Comparison of ENCODE assay signal across 1 fruit fly cellular context in genomic region chr3L:10857515-10858023, dm6.
TF ChIP-seq lines count a peak whose summit lies in the region.

No protein-coding gene starts in this region.

TF ChIP-seq in whole organism, embryonic, 481 proteins besides CTCF, POLR2A, EP300 and RAD21 (continued from another document and continues in another):
- no peak for TF ChIP-seq CG30020 (tag; optimal IDR thresholded peaks at IDR 0.05; lab: Kevin White, UChicago)
- peak; percentile 43 for TF ChIP-seq CG2120 (GFP tag; optimal IDR thresholded peaks at IDR 0.05; lab: Kevin White, UChicago)
- 0 out of 2 replicates have a peak, but pooled peaks have one; percentile 56 for TF ChIP-seq sens-2 (GFP tag; IDR thresholded peaks at IDR 0.05; lab: Robert Waterston, UW)
- no peak for TF ChIP-seq pum (GFP tag; optimal IDR thresholded peaks at IDR 0.05; lab: Kevin White, UChicago)
- TF ChIP-seq CG9797 (GFP tag; optimal IDR thresholded peaks at IDR 0.05; lab: Kevin White, UChicago): no peak
- TF ChIP-seq CG13296 (GFP tag; optimal IDR thresholded peaks at IDR 0.05; lab: Kevin White, UChicago): peak; percentile 43
- peak; percentile 64 for TF ChIP-seq ftz-f1 (GFP tag; optimal IDR thresholded peaks at IDR 0.05; lab: Kevin White, UChicago)
- peak; percentile 45 for TF ChIP-seq psq (GFP tag; optimal IDR thresholded peaks at IDR 0.05; lab: Kevin White, UChicago)
- peak; percentile 99 for TF ChIP-seq pros (GFP tag; optimal IDR thresholded peaks at IDR 0.05; lab: Kevin White, UChicago)
- no peak for TF ChIP-seq CkIIα-i1 (GFP tag; IDR thresholded peaks at IDR 0.05; lab: Robert Waterston, UW)
- no peak for TF ChIP-seq usp (GFP tag; optimal IDR thresholded peaks at IDR 0.05; lab: Kevin White, UChicago)
- peak; percentile 57; the same call in 1 of the 2 replicates for TF ChIP-seq Awh (GFP tag; IDR thresholded peaks at IDR 0.05; lab: Robert Waterston, UW)
- TF ChIP-seq Gug (GFP tag; IDR thresholded peaks at IDR 0.05; lab: Robert Waterston, UW): peak; percentile 61; the same call in 2 of the 4 replicates
- no peak for TF ChIP-seq Neu2 (GFP tag; optimal IDR thresholded peaks at IDR 0.05; lab: Kevin White, UChicago; ENCODE audit: borderline replicate concordance)
- no peak for TF ChIP-seq CG4730 (GFP tag; IDR thresholded peaks at IDR 0.05; lab: Robert Waterston, UW)
- peak; percentile 46 for TF ChIP-seq dmrt99B (tag; optimal IDR thresholded peaks at IDR 0.05; lab: Kevin White, UChicago)
- no peak for TF ChIP-seq hbn (GFP tag; IDR thresholded peaks at IDR 0.05; lab: Robert Waterston, UW; ENCODE audit: partially characterized antibody)
- 0 out of 2 replicates have a peak, but pooled peaks have one; percentile 38 for TF ChIP-seq stc (GFP tag; IDR thresholded peaks at IDR 0.05; lab: Robert Waterston, UW)
- peak; percentile 70 for TF ChIP-seq CG17328 (GFP tag; IDR thresholded peaks at IDR 0.05; lab: Robert Waterston, UW)
- TF ChIP-seq en (GFP tag; optimal IDR thresholded peaks at IDR 0.05; lab: Kevin White, UChicago): no peak
- peak; percentile 2 for TF ChIP-seq mam (GFP tag; optimal IDR thresholded peaks at IDR 0.05; lab: Kevin White, UChicago)
- TF ChIP-seq CG14965 (GFP tag; optimal IDR thresholded peaks at IDR 0.05; lab: Kevin White, UChicago; ENCODE audit: borderline replicate concordance): no peak
- TF ChIP-seq CG7928 (GFP tag; optimal IDR thresholded peaks at IDR 0.05; lab: Kevin White, UChicago): no peak
- no peak for TF ChIP-seq slou (GFP tag; optimal IDR thresholded peaks at IDR 0.05; lab: Kevin White, UChicago)
- peak; percentile 32 for TF ChIP-seq odd (GFP tag; optimal IDR thresholded peaks at IDR 0.05; lab: Kevin White, UChicago)
- no peak for TF ChIP-seq CG3065 (GFP tag; optimal IDR thresholded peaks at IDR 0.05; lab: Kevin White, UChicago)
- no peak for TF ChIP-seq Doc3 (GFP tag; IDR thresholded peaks at IDR 0.05; lab: Robert Waterston, UW; ENCODE audit: partially characterized antibody)
- TF ChIP-seq slbo (GFP tag; IDR thresholded peaks at IDR 0.05; lab: Robert Waterston, UW): peak; percentile 53; the same call in 1 of the 2 replicates
- TF ChIP-seq CG18599 (GFP tag; optimal IDR thresholded peaks at IDR 0.05; lab: Kevin White, UChicago): peak; percentile 30
- TF ChIP-seq pzg (GFP tag; optimal IDR thresholded peaks at IDR 0.05; lab: Kevin White, UChicago): no peak
- TF ChIP-seq CG1603 (tag; optimal IDR thresholded peaks at IDR 0.05; lab: Kevin White, UChicago): peak; percentile 29
- peak; percentile 63 for TF ChIP-seq nom (GFP tag; optimal IDR thresholded peaks at IDR 0.05; lab: Kevin White, UChicago)
- no peak for TF ChIP-seq vnd (GFP tag; IDR thresholded peaks at IDR 0.05; lab: Robert Waterston, UW; ENCODE audit: partially characterized antibody)
- no peak for TF ChIP-seq CG12155 (GFP tag; optimal IDR thresholded peaks at IDR 0.05; lab: Kevin White, UChicago)
- peak; percentile 82 for TF ChIP-seq otp (GFP tag; IDR thresholded peaks at IDR 0.05; lab: Robert Waterston, UW)
- peak; percentile 31 for TF ChIP-seq gsb-n (tag; optimal IDR thresholded peaks at IDR 0.05; lab: Kevin White, UChicago)
- peak; percentile 32 for TF ChIP-seq zen (tag; optimal IDR thresholded peaks at IDR 0.05; lab: Kevin White, UChicago)
- no peak for TF ChIP-seq CG8478 (optimal IDR thresholded peaks at IDR 0.05; lab: Kevin White, UChicago)
- no peak for TF ChIP-seq CG18764 (GFP tag; optimal IDR thresholded peaks at IDR 0.05; lab: Kevin White, UChicago)
- TF ChIP-seq pb (GFP tag; optimal IDR thresholded peaks at IDR 0.05; lab: Kevin White, UChicago): peak; percentile 67
- no peak for TF ChIP-seq klu (GFP tag; IDR thresholded peaks at IDR 0.05; lab: Robert Waterston, UW)
- TF ChIP-seq CG1529 (GFP tag; optimal IDR thresholded peaks at IDR 0.05; lab: Kevin White, UChicago): no peak
- TF ChIP-seq fd64A (GFP tag; optimal IDR thresholded peaks at IDR 0.05; lab: Kevin White, UChicago): peak; percentile 44
- no peak for TF ChIP-seq eyg (GFP tag; optimal IDR thresholded peaks at IDR 0.05; lab: Kevin White, UChicago)
- no peak for TF ChIP-seq CG4617 (GFP tag; optimal IDR thresholded peaks at IDR 0.05; lab: Kevin White, UChicago; ENCODE audit: borderline replicate concordance)
- no peak for TF ChIP-seq ac (GFP tag; optimal IDR thresholded peaks at IDR 0.05; lab: Kevin White, UChicago)
- peak; percentile 77 for TF ChIP-seq zfh1 (GFP tag; IDR thresholded peaks at IDR 0.05; lab: Robert Waterston, UW)
- peak; percentile 14; the same call in 1 of the 3 replicates for TF ChIP-seq tgo (GFP tag; IDR thresholded peaks at IDR 0.05; lab: Robert Waterston, UW)
- peak; percentile 43; the same call in 1 of the 2 replicates for TF ChIP-seq CG1024 (GFP tag; IDR thresholded peaks at IDR 0.05; lab: Robert Waterston, UW)
- TF ChIP-seq CG6175 (GFP tag; IDR thresholded peaks at IDR 0.05; lab: Robert Waterston, UW): peak; percentile 57; the same call in 2 of the 3 replicates
- TF ChIP-seq Lim3 (GFP tag; IDR thresholded peaks at IDR 0.05; lab: Robert Waterston, UW): no peak
- peak; percentile 18 for TF ChIP-seq CG2116 (GFP tag; optimal IDR thresholded peaks at IDR 0.05; lab: Kevin White, UChicago)
- TF ChIP-seq sr (GFP tag; IDR thresholded peaks at IDR 0.05; lab: Robert Waterston, UW): peak; percentile 70
- peak; percentile 56 for TF ChIP-seq CG17385 (GFP tag; optimal IDR thresholded peaks at IDR 0.05; lab: Kevin White, UChicago)
- TF ChIP-seq fu2 (GFP tag; optimal IDR thresholded peaks at IDR 0.05; lab: Kevin White, UChicago): no peak
- TF ChIP-seq Aef1 (GFP tag; IDR thresholded peaks at IDR 0.05; lab: Robert Waterston, UW): no peak
- no peak for TF ChIP-seq Oli (tag; optimal IDR thresholded peaks at IDR 0.05; lab: Kevin White, UChicago)
- TF ChIP-seq sisA (GFP tag; IDR thresholded peaks at IDR 0.05; lab: Robert Waterston, UW): no peak
- TF ChIP-seq CG9437 (GFP tag; optimal IDR thresholded peaks at IDR 0.05; lab: Kevin White, UChicago): no peak
- no peak for TF ChIP-seq Xrp1 (GFP tag; IDR thresholded peaks at IDR 0.05; lab: Robert Waterston, UW)
- peak; percentile 50 for TF ChIP-seq CG1233 (GFP tag; optimal IDR thresholded peaks at IDR 0.05; lab: Kevin White, UChicago)
- no peak for TF ChIP-seq Hand (GFP tag; optimal IDR thresholded peaks at IDR 0.05; lab: Kevin White, UChicago)
- no peak for TF ChIP-seq H2.0 (GFP tag; IDR thresholded peaks at IDR 0.05; lab: Robert Waterston, UW)
- TF ChIP-seq Mes4 (GFP tag; optimal IDR thresholded peaks at IDR 0.05; lab: Kevin White, UChicago): peak; percentile 30
- no peak for TF ChIP-seq dm (GFP tag; optimal IDR thresholded peaks at IDR 0.05; lab: Kevin White, UChicago)
- peak; percentile 35 for TF ChIP-seq CG6254 (GFP tag; optimal IDR thresholded peaks at IDR 0.05; lab: Kevin White, UChicago)
- TF ChIP-seq maf-S (GFP tag; optimal IDR thresholded peaks at IDR 0.05; lab: Kevin White, UChicago): no peak
- TF ChIP-seq lbe (GFP tag; optimal IDR thresholded peaks at IDR 0.05; lab: Kevin White, UChicago): peak; percentile 65
- no peak for TF ChIP-seq CG30431 (GFP tag; optimal IDR thresholded peaks at IDR 0.05; lab: Kevin White, UChicago)
- peak; percentile 50; the same call in 1 of the 2 replicates for TF ChIP-seq Drgx (GFP tag; IDR thresholded peaks at IDR 0.05; lab: Robert Waterston, UW)
- TF ChIP-seq pita (GFP tag; optimal IDR thresholded peaks at IDR 0.05; lab: Kevin White, UChicago): no peak
- TF ChIP-seq Hr51 (GFP tag; optimal IDR thresholded peaks at IDR 0.05; lab: Kevin White, UChicago): peak; percentile 18 to 59
- TF ChIP-seq CG15601 (tag; optimal IDR thresholded peaks at IDR 0.05; lab: Kevin White, UChicago): no peak
- no peak for TF ChIP-seq CG10654 (GFP tag; optimal IDR thresholded peaks at IDR 0.05; lab: Kevin White, UChicago)
- TF ChIP-seq CG17568 (GFP tag; optimal IDR thresholded peaks at IDR 0.05; lab: Kevin White, UChicago): peak; percentile 24
- TF ChIP-seq CG18476 (GFP tag; optimal IDR thresholded peaks at IDR 0.05; lab: Kevin White, UChicago): no peak
- TF ChIP-seq HLHmδ (GFP tag; optimal IDR thresholded peaks at IDR 0.05; lab: Kevin White, UChicago): peak; percentile 43
- peak; percentile 19 for TF ChIP-seq HLH54F (GFP tag; optimal IDR thresholded peaks at IDR 0.05; lab: Kevin White, UChicago)
- no peak for TF ChIP-seq Dref (GFP tag; IDR thresholded peaks at IDR 0.05; lab: Robert Waterston, UW)
- peak; percentile 35 for TF ChIP-seq pho (GFP tag; optimal IDR thresholded peaks at IDR 0.05; lab: Kevin White, UChicago)
- TF ChIP-seq gem (tag; optimal IDR thresholded peaks at IDR 0.05; lab: Kevin White, UChicago): no peak
- no peak for TF ChIP-seq bigmax (GFP tag; optimal IDR thresholded peaks at IDR 0.05; lab: Kevin White, UChicago)
- peak; percentile 67 for TF ChIP-seq caup (GFP tag; optimal IDR thresholded peaks at IDR 0.05; lab: Kevin White, UChicago; ENCODE audit: severe bottlenecking)
- TF ChIP-seq CG10147 (GFP tag; optimal IDR thresholded peaks at IDR 0.05; lab: Kevin White, UChicago): no peak
- peak; percentile 18 for TF ChIP-seq CG11398 (GFP tag; optimal IDR thresholded peaks at IDR 0.05; lab: Kevin White, UChicago)
- no peak for TF ChIP-seq ro (GFP tag; IDR thresholded peaks at IDR 0.05; lab: Robert Waterston, UW)
- TF ChIP-seq dpn (GFP tag; optimal IDR thresholded peaks at IDR 0.05; lab: Kevin White, UChicago): peak in 1 of 2 experiments; percentile 16
- TF ChIP-seq CG11085 (GFP tag; IDR thresholded peaks at IDR 0.05; lab: Robert Waterston, UW): no peak
- peak; percentile 35 for TF ChIP-seq NC2α (GFP tag; optimal IDR thresholded peaks at IDR 0.05; lab: Kevin White, UChicago)
- no peak for TF ChIP-seq mld (GFP tag; IDR thresholded peaks at IDR 0.05; lab: Robert Waterston, UW; ENCODE audit: partially characterized antibody)
- peak; percentile 87 for TF ChIP-seq CG12769 (tag; optimal IDR thresholded peaks at IDR 0.05; lab: Kevin White, UChicago)
- TF ChIP-seq D19B (GFP tag; optimal IDR thresholded peaks at IDR 0.05; lab: Kevin White, UChicago): no peak
- peak; percentile 85; the same call in 2 of the 3 replicates for TF ChIP-seq so (GFP tag; IDR thresholded peaks at IDR 0.05; lab: Robert Waterston, UW)
- TF ChIP-seq Nf-YB (GFP tag; optimal IDR thresholded peaks at IDR 0.05; lab: Kevin White, UChicago): no peak
- TF ChIP-seq B-H1 (GFP tag; IDR thresholded peaks at IDR 0.05; lab: Robert Waterston, UW): no peak; the same call in 2 of the 3 replicates
- no peak; the same call in 1 of the 2 replicates for TF ChIP-seq HLH3B (GFP tag; IDR thresholded peaks at IDR 0.05; lab: Robert Waterston, UW)
- peak; percentile 63; the same call in 2 of the 3 replicates for TF ChIP-seq CG11456 (GFP tag; IDR thresholded peaks at IDR 0.05; lab: Robert Waterston, UW)
- no peak for TF ChIP-seq ind (GFP tag; optimal IDR thresholded peaks at IDR 0.05; lab: Kevin White, UChicago)
- 0 out of 2 replicates have a peak, but pooled peaks have one; percentile 46 for TF ChIP-seq ranshi (GFP tag; IDR thresholded peaks at IDR 0.05; lab: Robert Waterston, UW)
- peak; percentile 30; the same call in 1 of the 3 replicates for TF ChIP-seq row (GFP tag; IDR thresholded peaks at IDR 0.05; lab: Robert Waterston, UW)
- TF ChIP-seq CG1832 (GFP tag; optimal IDR thresholded peaks at IDR 0.05; lab: Kevin White, UChicago): peak; percentile 37
- TF ChIP-seq zen2 (GFP tag; IDR thresholded peaks at IDR 0.05; lab: Robert Waterston, UW; ENCODE audit: partially characterized antibody): no peak
- TF ChIP-seq esg (GFP tag; conservative IDR thresholded peaks at IDR 0.05; lab: Robert Waterston, UW): no peak
- no peak for TF ChIP-seq trh (GFP tag; optimal IDR thresholded peaks at IDR 0.05; lab: Kevin White, UChicago)
- no peak for TF ChIP-seq CG3726 (GFP tag; IDR thresholded peaks at IDR 0.05; lab: Robert Waterston, UW)
- TF ChIP-seq shn (GFP tag; optimal IDR thresholded peaks at IDR 0.05; lab: Kevin White, UChicago): peak; percentile 40
- peak; percentile 97 for TF ChIP-seq sd (tag; optimal IDR thresholded peaks at IDR 0.05; lab: Kevin White, UChicago)
- TF ChIP-seq Gsc (GFP tag; IDR thresholded peaks at IDR 0.05; lab: Robert Waterston, UW): no peak
- TF ChIP-seq CG14860 (GFP tag; IDR thresholded peaks at IDR 0.05; lab: Robert Waterston, UW; ENCODE audit: partially characterized antibody): no peak
- peak; percentile 60 for TF ChIP-seq CG6765 (GFP tag; optimal IDR thresholded peaks at IDR 0.05; lab: Kevin White, UChicago)
- no peak for TF ChIP-seq CG6813 (GFP tag; optimal IDR thresholded peaks at IDR 0.05; lab: Kevin White, UChicago)
- TF ChIP-seq vvl (GFP tag; IDR thresholded peaks at IDR 0.05; lab: Robert Waterston, UW): peak; percentile 80
- TF ChIP-seq Optix (GFP tag; IDR thresholded peaks at IDR 0.05; lab: Robert Waterston, UW): 0 out of 3 replicates have a peak, but pooled peaks have one; percentile 35
- peak; percentile 63; the same call in 1 of the 2 replicates for TF ChIP-seq CG10321 (GFP tag; IDR thresholded peaks at IDR 0.05; lab: Robert Waterston, UW)
- peak; percentile 52 for TF ChIP-seq CG2712 (tag; optimal IDR thresholded peaks at IDR 0.05; lab: Kevin White, UChicago)
- TF ChIP-seq sob (GFP tag; IDR thresholded peaks at IDR 0.05; lab: Robert Waterston, UW): peak; percentile 41; the same call in 1 of the 2 replicates
- 0 out of 3 replicates have a peak, but pooled peaks have one; percentile 43 for TF ChIP-seq CG34224 (GFP tag; IDR thresholded peaks at IDR 0.05; lab: Robert Waterston, UW; ENCODE audit: partially characterized antibody)
- 0 out of 2 replicates have a peak, but pooled peaks have one; percentile 45 for TF ChIP-seq CG16779 (GFP tag; IDR thresholded peaks at IDR 0.05; lab: Robert Waterston, UW)
- no peak for TF ChIP-seq Sry-δ (GFP tag; optimal IDR thresholded peaks at IDR 0.05; lab: Kevin White, UChicago)
- TF ChIP-seq CG13624 (GFP tag; optimal IDR thresholded peaks at IDR 0.05; lab: Kevin White, UChicago): peak; percentile 4
- TF ChIP-seq Dad (GFP tag; optimal IDR thresholded peaks at IDR 0.05; lab: Kevin White, UChicago): peak; percentile 58
- TF ChIP-seq Nf-YA (GFP tag; IDR thresholded peaks at IDR 0.05; lab: Robert Waterston, UW): no peak
- TF ChIP-seq tx (GFP tag; optimal IDR thresholded peaks at IDR 0.05; lab: Kevin White, UChicago): peak; percentile 7
- 0 out of 3 replicates have a peak, but pooled peaks have one; percentile 25 for TF ChIP-seq ase (GFP tag; IDR thresholded peaks at IDR 0.05; lab: Robert Waterston, UW)
- TF ChIP-seq CG5180 (GFP tag; optimal IDR thresholded peaks at IDR 0.05; lab: Kevin White, UChicago): peak; percentile 89
- TF ChIP-seq mirr (GFP tag; optimal IDR thresholded peaks at IDR 0.05; lab: Kevin White, UChicago): peak; percentile 83
- peak; percentile 20 for TF ChIP-seq CG4328 (GFP tag; optimal IDR thresholded peaks at IDR 0.05; lab: Kevin White, UChicago)
- peak; percentile 28 to 32 for TF ChIP-seq Pdp1 (GFP tag; optimal IDR thresholded peaks at IDR 0.05; lab: Kevin White, UChicago)
- TF ChIP-seq CG14441 (GFP tag; IDR thresholded peaks at IDR 0.05; lab: Robert Waterston, UW): 0 out of 2 replicates have a peak, but pooled peaks have one; percentile 8
